Worm (Caenorhabditis elegans) whole organism, L1 larva: ENCODE results near the gene Y67A10A.3.

Experiments used
- aha-1 ChIP-seq: fragments of 150-350 bp; optimal IDR thresholded peaks from 2 replicates; lab custom pipeline; 2014; ENCODE audit warnings: missing biosample characterization, missing genetic modification characterization
- fos-1 ChIP-seq: fragments of 150-350 bp; optimal IDR thresholded peaks from 2 replicates; lab custom pipeline; 2014; ENCODE audit warnings: missing biosample characterization, missing genetic modification characterization
- lin-13 ChIP-seq: fragments of 150-350 bp; optimal IDR thresholded peaks from 2 replicates; lab custom pipeline; 2014; ENCODE audit warnings: missing biosample characterization, missing genetic modification reagents, missing genetic modification characterization
- lin-15B ChIP-seq: fragments of 150-350 bp; sonication (generic microtip); optimal IDR thresholded peaks from 3 replicates; lab custom pipeline; 2014; ENCODE audit warnings: missing biosample characterization, missing genetic modification characterization
- lin-35 ChIP-seq, 2 experiments: fragments of 150-350 bp; optimal IDR thresholded peaks; 2 replicates each; lab custom pipeline; 2014; ENCODE audit warnings: missing biosample characterization in 2 of 2, missing genetic modification characterization in 2 of 2, missing genetic modification reagents in 2 of 2
- mep-1 ChIP-seq: fragments of 150-350 bp; optimal IDR thresholded peaks from 2 replicates; lab custom pipeline; 2014; ENCODE audit warnings: missing biosample characterization, missing genetic modification characterization
- nhr-47 ChIP-seq: sonication (generic microtip); optimal IDR thresholded peaks from 2 replicates; lab custom pipeline; 2016; ENCODE audit warnings: mild to moderate bottlenecking, missing genetic modification characterization, moderate library complexity, missing compliant biosample characterization
- unc-62 ChIP-seq: fragments of 150-350 bp; optimal IDR thresholded peaks from 2 replicates; lab custom pipeline; 2014; ENCODE audit warnings: missing biosample characterization, missing genetic modification reagents, missing genetic modification characterization
- unc-98 ChIP-seq: fragments of 200-800 bp; sonication (Bioruptor generic); IDR thresholded peaks from 2 replicates; pipeline ENCODE4 v1.3.6; 2022; ENCODE audit warnings: missing genetic modification characterization, missing compliant biosample characterization

ce11 chrIV:14305813-14306212, 28.4 kb downstream of the Y67A10A.3 start:
- TF ChIP-seq nhr-47 (tag; lab: Kevin White, UChicago) (no peak), mep-1 (tag; lab: Kevin White, UChicago) (no peak), lin-15B (tag; lab: Kevin White, UChicago) (no peak), unc-98 (no peak), aha-1 (tag; lab: Kevin White, UChicago) (no peak), unc-62 (GFP tag; lab: Kevin White, UChicago) (no peak), fos-1 (tag; lab: Kevin White, UChicago) (no peak), lin-35 (GFP tag; optimal IDR thresholded peaks at IDR 0.05; lab: Kevin White, UChicago) (no peak), lin-13 (GFP tag; lab: Kevin White, UChicago) (no peak)
